Worm (Caenorhabditis elegans) whole organism, L4/young adult: ENCODE results near the gene tex-2.
"Not testable (repeated sequence)": the region's sequence is repeated elsewhere in the genome, so short reads cannot be mapped to it uniquely, and the experiment has no call there.

ENCODE experiments used
- W03F9.2 ChIP-seq: fragments of 150-350 bp; optimal IDR thresholded peaks from 2 replicates; lab custom pipeline; 2014; ENCODE audit warnings: missing biosample characterization, missing genetic modification characterization
- dao-5 ChIP-seq: sonication (generic microtip); optimal IDR thresholded peaks from 2 replicates; lab custom pipeline; 2016; ENCODE audit warnings: missing genotype, missing genetic modification characterization, moderate library complexity, missing compliant biosample characterization
- him-1 ChIP-seq: sonication (generic microtip); optimal IDR thresholded peaks from 2 replicates; lab custom pipeline; 2016; ENCODE audit warnings: missing genotype, missing genetic modification reagents, missing genetic modification characterization, missing compliant biosample characterization

DNA sequence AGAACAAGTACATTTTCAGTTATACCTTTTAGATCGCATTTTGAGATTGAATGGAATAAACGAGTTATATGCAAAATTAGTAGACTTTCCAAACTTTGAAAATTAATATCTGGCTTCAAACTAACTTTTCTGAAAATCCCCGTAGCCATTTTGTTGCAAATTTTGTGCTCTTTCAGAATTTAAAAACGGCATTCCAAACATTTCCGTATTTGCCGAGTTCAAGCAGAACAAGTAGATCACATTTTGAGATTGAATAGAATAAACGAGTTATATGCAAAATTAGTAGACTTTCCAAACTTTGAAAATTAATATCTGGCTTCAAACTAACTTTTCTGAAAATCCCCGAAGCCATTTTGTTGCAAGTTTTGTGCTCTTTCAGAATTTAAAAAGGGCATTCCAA, 3.1 kb upstream of the tex-2 start, which contains the start of gene F55C12.2:
- not testable (repeated sequence) for TF ChIP-seq him-1, dao-5, W03F9.2 (tag; lab: Kevin White, UChicago)
